Fruit fly (Drosophila melanogaster): ENCODE data around the gene CG9117.

DNA sequence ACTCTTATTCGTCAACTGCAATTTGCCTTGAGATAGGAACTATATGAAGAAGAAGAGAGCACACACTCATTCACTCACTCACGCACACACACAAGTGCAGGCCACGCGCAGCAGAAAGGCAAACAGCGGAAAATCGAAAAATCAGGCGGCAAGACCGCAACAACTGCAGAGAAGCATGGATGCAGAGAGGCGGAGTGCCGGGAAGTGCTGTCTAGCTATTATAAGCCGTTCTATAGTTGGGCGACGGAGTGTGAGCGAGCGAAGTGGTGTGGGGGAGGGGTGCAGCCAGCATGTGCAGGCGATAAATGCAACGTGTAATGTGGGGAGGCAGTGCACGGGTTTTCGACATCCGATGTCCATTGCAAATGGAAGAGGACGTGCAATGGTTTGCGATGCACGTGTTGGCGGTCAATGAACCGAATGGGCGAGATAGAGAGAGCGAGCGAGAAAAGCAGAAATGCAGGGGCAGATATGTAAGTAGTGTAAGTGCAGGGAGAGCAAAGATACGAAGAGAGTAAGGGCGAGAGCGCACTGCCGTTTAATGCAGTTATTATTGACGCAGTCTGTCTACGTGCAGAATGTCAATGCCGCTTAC lies 41.2 kb upstream of the CG9117 start:
- no peak for TF ChIP-seq fru (GFP tag; optimal IDR thresholded peaks at IDR 0.05)
- TF ChIP-seq Rel (GFP tag; optimal IDR thresholded peaks at IDR 0.05) = no peak
- peak; percentile 17 for TF ChIP-seq Rel (tag; optimal IDR thresholded peaks at IDR 0.05)
- no peak for TF ChIP-seq woc (GFP tag; optimal IDR thresholded peaks at IDR 0.05)
